Worm (Caenorhabditis elegans): Measurements from ENCODE around the gene ZK1321.4.

ZK1321.4 gene

ce11 chrII:9724464-9724863 is 49.3 kb downstream of the ZK1321.4 start, which contains the start of gene cutl-2:
Gene cutl-2 (minus strand): TSS chrII:9724673.
- TF ChIP-seq lsy-2 (tag; optimal IDR thresholded peaks at IDR 0.05), result no peak
- TF ChIP-seq ztf-11 (tag; optimal IDR thresholded peaks at IDR 0.05), result no peak
- no peak for TF ChIP-seq ZK546.5 (tag; optimal IDR thresholded peaks at IDR 0.05)
- TF ChIP-seq nhr-21 (tag; optimal IDR thresholded peaks at IDR 0.05), result no peak
- TF ChIP-seq aly-2 (tag; optimal IDR thresholded peaks at IDR 0.05), result no peak

Data from whole organism, L2 larva.